Worm (Caenorhabditis elegans) whole organism, L4 larva: ENCODE results near the gene T15H9.5.

Source experiments
- egl-27 ChIP-seq: sonication (generic microtip); optimal IDR thresholded peaks from 3 replicates; lab custom pipeline; 2017; ENCODE audit warnings: missing biosample characterization, missing genetic modification reagents, missing genetic modification characterization
- nhr-76 ChIP-seq: fragments of 150-350 bp; optimal IDR thresholded peaks from 2 replicates; lab custom pipeline; 2014; ENCODE audit warnings: missing biosample characterization, missing genetic modification characterization
- tag-97 ChIP-seq: fragments of 200-800 bp; sonication (Bioruptor generic); IDR thresholded peaks from 2 replicates; pipeline ENCODE4 v1.3.6; 2022; ENCODE audit warnings: missing genetic modification characterization, missing compliant biosample characterization

DNA sequence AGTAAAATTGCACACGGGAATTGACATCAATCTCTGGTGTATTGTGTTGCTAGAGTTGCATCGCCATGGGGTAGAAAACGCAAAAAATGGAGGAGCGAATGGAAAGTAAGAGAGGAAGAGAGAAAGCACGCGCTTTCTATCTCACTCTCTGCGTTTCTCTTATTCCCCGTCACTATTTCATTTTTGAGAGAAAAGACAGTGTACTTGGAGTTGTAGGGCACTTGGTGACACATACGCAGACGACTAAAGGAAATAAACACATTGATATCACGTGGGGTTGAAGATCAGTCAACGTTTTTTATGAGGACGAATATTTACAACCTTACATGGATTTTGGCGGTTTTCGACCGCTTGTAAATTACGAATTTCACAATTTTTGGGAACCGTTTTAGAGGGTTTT is 7.8 kb downstream of the T15H9.5 start:
- TF ChIP-seq egl-27 (tag; lab: Kevin White, UChicago) (no peak), nhr-76 (tag; lab: Kevin White, UChicago) (peak; percentile 64), tag-97 (GFP tag; lab: Robert Waterston, UW) (no peak)
